Worm (Caenorhabditis elegans) whole organism, L2 larva: ENCODE measurements around the gene lars-1.
A peak's percentile ranks its signal among the peaks of the same experiment; 100 is the strongest.

Experiments
- C34F6.9 ChIP-seq: fragments of 150-350 bp; optimal IDR thresholded peaks from 2 replicates; lab custom pipeline; 2014; ENCODE audit warnings: missing biosample characterization, missing genetic modification characterization
- F13H6.1 ChIP-seq: sonication (generic microtip); optimal IDR thresholded peaks from 2 replicates; lab custom pipeline; 2016; ENCODE audit warnings: missing genetic modification characterization, missing compliant biosample characterization
- Y55F3AM.14 ChIP-seq: fragments of 200-800 bp; sonication (Bioruptor generic); optimal IDR thresholded peaks from 2 replicates; lab custom pipeline; 2018; ENCODE audit warnings: mild to moderate bottlenecking, missing genetic modification characterization, missing compliant biosample characterization
- aly-2 ChIP-seq: fragments of 150-350 bp; optimal IDR thresholded peaks from 2 replicates; lab custom pipeline; 2014; ENCODE audit warnings: missing biosample characterization, missing genetic modification characterization
- ama-1 ChIP-seq: fragments of 150-350 bp; optimal IDR thresholded peaks from 2 replicates; lab custom pipeline; 2018; ENCODE audit warnings: inconsistent platforms
- blmp-1 ChIP-seq: sonication (generic microtip); optimal IDR thresholded peaks from 2 replicates; lab custom pipeline; 2017; ENCODE audit warnings: missing genetic modification characterization, mild to moderate bottlenecking, missing compliant biosample characterization, antibody characterized with exemption, moderate library complexity; ENCODE audit not compliant: insufficient read depth
- ceh-16 ChIP-seq: fragments of 150-350 bp; optimal IDR thresholded peaks from 2 replicates; lab custom pipeline; 2014; ENCODE audit warnings: missing biosample characterization, missing genetic modification characterization
- crh-2 ChIP-seq: sonication (generic microtip); optimal IDR thresholded peaks from 2 replicates; lab custom pipeline; 2017; ENCODE audit warnings: missing biosample characterization, missing genetic modification characterization
- dmd-4 ChIP-seq: sonication (generic microtip); optimal IDR thresholded peaks from 2 replicates; lab custom pipeline; 2017; ENCODE audit warnings: missing biosample characterization, missing genetic modification characterization
- egl-27 ChIP-seq: sonication (generic microtip); optimal IDR thresholded peaks from 3 replicates; lab custom pipeline; 2017; ENCODE audit warnings: missing biosample characterization, missing genetic modification reagents, missing genetic modification characterization
- elt-1 ChIP-seq: fragments of 150-350 bp; optimal IDR thresholded peaks from 2 replicates; lab custom pipeline; 2014; ENCODE audit warnings: missing biosample characterization, missing genetic modification characterization
- elt-3 ChIP-seq: sonication (generic microtip); optimal IDR thresholded peaks from 2 replicates; lab custom pipeline; 2017; ENCODE audit warnings: missing biosample characterization, missing genetic modification characterization
- fos-1 ChIP-seq: fragments of 150-350 bp; optimal IDR thresholded peaks from 2 replicates; lab custom pipeline; 2014; ENCODE audit warnings: missing biosample characterization, missing genetic modification characterization
- gmeb-1 ChIP-seq: fragments of 150-350 bp; optimal IDR thresholded peaks from 2 replicates; lab custom pipeline; 2014; ENCODE audit warnings: missing biosample characterization, missing genetic modification characterization
- lin-11 ChIP-seq: fragments of 150-350 bp; sonication (generic microtip); optimal IDR thresholded peaks from 2 replicates; lab custom pipeline; 2014; ENCODE audit warnings: missing biosample characterization, missing genetic modification characterization, inconsistent platforms, mixed read lengths
- lin-13 ChIP-seq: fragments of 150-350 bp; optimal IDR thresholded peaks from 2 replicates; lab custom pipeline; 2014; ENCODE audit warnings: missing biosample characterization, missing genetic modification reagents, missing genetic modification characterization
- lsy-2 ChIP-seq, 2 experiments: fragments of 150-350 bp in 1 of 2; sonication (generic microtip) in 1 of 2; optimal IDR thresholded peaks; 2 replicates each; lab custom pipeline; 2014 to 2017; ENCODE audit warnings: missing biosample characterization in 2 of 2, missing genetic modification characterization in 2 of 2
- mab-5 ChIP-seq: fragments of 150-350 bp; optimal IDR thresholded peaks from 2 replicates; lab custom pipeline; 2014; ENCODE audit warnings: missing biosample characterization, missing genetic modification characterization
- mdl-1 ChIP-seq, 2 experiments: fragments of 150-350 bp in 1 of 2; sonication (generic microtip) in 1 of 2; optimal IDR thresholded peaks; 2 replicates each; lab custom pipeline; 2017; ENCODE audit warnings: missing biosample characterization in 2 of 2, missing genetic modification characterization in 2 of 2
- nhr-10 ChIP-seq: sonication (generic microtip); optimal IDR thresholded peaks from 2 replicates; lab custom pipeline; 2017; ENCODE audit warnings: missing biosample characterization, missing genetic modification characterization
- nhr-11 ChIP-seq: fragments of 150-350 bp; optimal IDR thresholded peaks from 2 replicates; lab custom pipeline; 2014; ENCODE audit warnings: missing biosample characterization, missing genetic modification characterization
- nhr-12 ChIP-seq: fragments of 150-350 bp; optimal IDR thresholded peaks from 2 replicates; lab custom pipeline; 2014; ENCODE audit warnings: missing biosample characterization, missing genetic modification characterization
- nhr-21 ChIP-seq: fragments of 150-350 bp; optimal IDR thresholded peaks from 2 replicates; lab custom pipeline; 2014; ENCODE audit warnings: missing biosample characterization, missing genetic modification characterization
- nhr-25 ChIP-seq: fragments of 150-350 bp; sonication (generic microtip); optimal IDR thresholded peaks from 3 replicates; lab custom pipeline; 2014; ENCODE audit warnings: missing biosample characterization, missing genetic modification characterization
- nhr-6 ChIP-seq: fragments of 150-350 bp; optimal IDR thresholded peaks from 2 replicates; lab custom pipeline; 2014; ENCODE audit warnings: missing biosample characterization, missing genetic modification characterization
- nhr-77 ChIP-seq: fragments of 150-350 bp; optimal IDR thresholded peaks from 2 replicates; lab custom pipeline; 2014; ENCODE audit warnings: missing biosample characterization, missing genetic modification characterization
- sem-4 ChIP-seq: fragments of 150-350 bp; optimal IDR thresholded peaks from 2 replicates; lab custom pipeline; 2014; ENCODE audit warnings: missing biosample characterization, missing genetic modification reagents, missing genetic modification characterization
- skn-1 ChIP-seq: sonication (generic microtip); optimal IDR thresholded peaks from 2 replicates; lab custom pipeline; 2017; ENCODE audit warnings: missing biosample characterization, missing genetic modification characterization
- sma-3 ChIP-seq: sonication (generic microtip); optimal IDR thresholded peaks from 2 replicates; lab custom pipeline; 2016; ENCODE audit warnings: missing genetic modification reagents, missing genetic modification characterization, missing compliant biosample characterization
- sma-9 ChIP-seq, 2 experiments: fragments of 150-350 bp in 1 of 2; sonication (generic microtip) in 1 of 2; optimal IDR thresholded peaks; 2 replicates each; lab custom pipeline; 2014 to 2016; ENCODE audit warnings: missing genetic modification characterization in 2 of 2, mild to moderate bottlenecking in 1 of 2, missing biosample characterization in 1 of 2, missing compliant biosample characterization in 1 of 2, missing genetic modification reagents in 1 of 2, moderate library complexity in 1 of 2
- snpc-4 ChIP-seq: fragments of 150-350 bp; optimal IDR thresholded peaks from 2 replicates; lab custom pipeline; 2014; ENCODE audit warnings: missing biosample characterization, missing genetic modification characterization
- unc-55 ChIP-seq: fragments of 150-350 bp; sonication (generic microtip); optimal IDR thresholded peaks from 3 replicates; lab custom pipeline; 2014; ENCODE audit warnings: missing biosample characterization, missing genetic modification reagents, missing genetic modification characterization
- unc-62 ChIP-seq: fragments of 150-350 bp; optimal IDR thresholded peaks from 2 replicates; lab custom pipeline; 2014; ENCODE audit warnings: missing biosample characterization, missing genetic modification reagents, missing genetic modification characterization
- zag-1 ChIP-seq: fragments of 150-350 bp; optimal IDR thresholded peaks from 2 replicates; lab custom pipeline; 2014; ENCODE audit warnings: missing biosample characterization, missing genetic modification characterization
- ztf-1 ChIP-seq: fragments of 200-800 bp; sonication (Bioruptor generic); conservative IDR thresholded peaks from 2 replicates; pipeline ENCODE4 v1.3.6; 2022; ENCODE audit warnings: missing genetic modification characterization, missing compliant biosample characterization
- ztf-11 ChIP-seq: sonication (generic microtip); optimal IDR thresholded peaks from 2 replicates; lab custom pipeline; 2017; ENCODE audit warnings: missing biosample characterization, missing genetic modification characterization
- ztf-4 ChIP-seq: fragments of 150-350 bp; optimal IDR thresholded peaks from 2 replicates; lab custom pipeline; 2014; ENCODE audit warnings: missing biosample characterization, missing genetic modification characterization

lars-1 gene

DNA sequence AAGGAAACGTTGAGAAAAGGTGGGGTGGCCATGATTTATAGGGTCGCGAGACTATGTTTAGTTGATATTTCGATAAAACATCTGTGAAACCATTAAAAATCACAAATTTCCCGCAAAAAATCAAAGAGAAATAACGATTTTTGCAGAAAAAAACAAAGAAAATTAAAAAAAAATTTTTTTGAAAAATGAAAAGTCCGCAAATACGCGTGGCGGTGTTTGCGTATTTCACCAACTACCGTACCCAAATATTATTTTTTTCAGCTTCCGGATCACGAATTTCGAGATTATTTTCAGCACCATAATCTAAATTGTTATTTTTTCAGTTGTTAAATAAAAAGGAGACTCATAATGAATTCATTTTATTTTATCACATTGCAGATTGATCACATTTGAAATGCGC is 43.5 kb upstream of the lars-1 start:
- TF ChIP-seq unc-62 (GFP tag; lab: Kevin White, UChicago) = no peak
- TF ChIP-seq egl-27 = no peak
- no peak for TF ChIP-seq elt-1 (tag; lab: Kevin White, UChicago)

DNA sequence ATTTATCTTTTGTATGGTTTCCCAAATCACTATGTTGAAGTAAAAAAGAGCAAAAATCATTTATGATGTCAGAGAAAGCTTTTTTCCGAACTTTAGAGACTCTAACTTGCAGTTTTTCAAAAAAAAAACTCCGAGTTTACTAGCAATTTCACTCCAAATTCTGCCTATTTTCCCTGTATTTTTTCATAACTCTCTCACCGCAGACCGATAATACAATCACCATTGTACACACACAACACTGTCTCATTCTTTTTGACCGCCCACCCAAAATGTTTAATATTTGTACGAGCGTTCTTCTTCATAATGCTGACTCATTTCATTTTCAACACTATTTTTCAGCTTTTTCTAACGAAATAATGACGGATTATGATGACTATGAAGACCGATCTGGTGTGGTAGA is 42.2 kb upstream of the lars-1 start, which contains the start of gene F43C1.5:
Gene F43C1.5, plus strand, starts transcription at position 301 of the 400 bp plus-strand sequence.
- TF ChIP-seq ztf-11 = no peak
- TF ChIP-seq skn-1 (tag; lab: Kevin White, UChicago) = no peak
- TF ChIP-seq unc-55 (GFP tag; lab: Kevin White, UChicago) = no peak
- TF ChIP-seq nhr-25 (tag; lab: Kevin White, UChicago) = no peak
- TF ChIP-seq nhr-21 = no peak
- TF ChIP-seq egl-27 = no peak
- TF ChIP-seq nhr-6 = no peak
- no peak for TF ChIP-seq aly-2 (tag; lab: Kevin White, UChicago)
- TF ChIP-seq zag-1 = no peak
- TF ChIP-seq ztf-4 (tag; lab: Kevin White, UChicago) = no peak
- TF ChIP-seq mab-5 (tag; lab: Kevin White, UChicago) = no peak
- no peak for TF ChIP-seq snpc-4 (tag; lab: Kevin White, UChicago)
- no peak for TF ChIP-seq nhr-12 (tag; lab: Kevin White, UChicago)
- no peak for TF ChIP-seq nhr-11 (tag; lab: Kevin White, UChicago)
- no peak for TF ChIP-seq sma-3 (GFP tag; lab: Kevin White, UChicago)
- TF ChIP-seq, all 48 proteins: peak for 0

DNA sequence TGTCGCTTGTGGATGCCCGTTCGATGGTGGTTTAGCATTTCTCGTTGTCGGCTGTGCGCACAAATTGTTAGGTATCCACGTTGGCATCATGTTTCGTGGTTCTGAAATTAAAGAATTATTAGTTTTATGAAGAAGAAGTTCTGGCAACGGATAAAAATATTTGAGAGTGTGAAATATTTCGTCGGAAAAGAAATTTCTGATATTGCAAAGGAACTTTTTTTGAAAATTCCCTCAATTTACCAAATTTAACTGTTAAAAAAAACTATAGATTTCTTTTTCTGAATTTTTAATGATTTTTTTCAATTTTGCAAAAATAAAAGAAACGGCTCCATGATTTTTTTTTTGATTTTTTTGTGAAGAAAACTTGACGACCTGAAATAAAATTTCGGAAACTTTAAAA is 41.4 kb upstream of the lars-1 start, which contains the start of gene mpk-1:
Gene mpk-1, minus strand, starts transcription at position 101 of the 400 bp plus-strand sequence.
- TF ChIP-seq ztf-1 (GFP tag; lab: Robert Waterston, UW) = no peak
- TF ChIP-seq unc-55 (GFP tag; lab: Kevin White, UChicago) = no peak
- TF ChIP-seq Y55F3AM.14 (GFP tag; lab: Kevin White, UChicago) = no peak
- TF ChIP-seq C34F6.9 (tag; lab: Kevin White, UChicago) = no peak
- TF ChIP-seq nhr-21 = no peak

DNA sequence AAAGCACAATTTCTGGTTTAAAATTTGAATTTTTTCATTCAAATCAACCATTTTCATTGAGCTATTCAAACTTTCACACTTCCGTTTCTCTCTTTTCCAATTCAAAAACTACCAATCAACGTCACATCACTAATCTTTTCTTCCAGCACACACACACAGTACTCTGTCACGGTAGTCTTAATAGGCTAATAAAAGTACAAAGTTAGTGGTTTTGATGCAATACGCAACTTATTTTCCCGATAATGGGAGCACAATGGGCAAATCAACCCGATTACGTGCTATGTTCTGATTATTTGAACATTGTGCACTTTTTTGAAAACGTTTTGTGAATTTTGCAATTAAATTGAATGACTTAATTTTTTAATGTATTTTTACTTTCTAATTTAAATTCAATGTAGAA is 40.8 kb upstream of the lars-1 start:
- no peak for TF ChIP-seq mab-5 (tag; lab: Kevin White, UChicago)
- no peak for TF ChIP-seq lin-13 (GFP tag; lab: Kevin White, UChicago)
- TF ChIP-seq lin-11 (tag; lab: Kevin White, UChicago) = no peak
- no peak for TF ChIP-seq sma-3 (GFP tag; lab: Kevin White, UChicago)
- TF ChIP-seq fos-1 = peak; percentile 80
- TF ChIP-seq sma-9 (GFP tag; optimal IDR thresholded peaks at IDR 0.05; lab: Kevin White, UChicago) = no peak
- no peak for TF ChIP-seq sma-9 (tag; optimal IDR thresholded peaks at IDR 0.05; lab: Kevin White, UChicago)

DNA sequence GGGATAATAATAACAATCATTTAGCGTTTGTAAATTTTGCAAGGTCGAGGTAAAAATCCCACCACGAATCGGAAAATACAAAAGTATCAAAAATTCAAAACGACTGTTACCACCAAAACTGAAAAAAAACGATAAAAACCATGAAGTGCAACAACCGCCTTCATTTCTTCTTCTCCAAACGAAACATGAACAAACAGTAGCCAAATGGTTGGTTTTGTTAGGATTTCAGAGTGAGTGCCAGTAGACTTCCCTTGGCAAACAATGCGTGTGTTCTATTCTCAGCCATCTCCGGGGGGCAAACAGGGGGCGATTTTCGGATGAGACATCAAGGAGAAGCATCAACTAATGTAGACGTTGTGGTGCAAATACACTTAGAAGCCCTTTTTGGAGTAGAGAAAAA is 38.1 kb upstream of the lars-1 start:
- TF ChIP-seq nhr-12 (tag; lab: Kevin White, UChicago) (no peak), gmeb-1 (no peak), sma-9 (GFP tag; optimal IDR thresholded peaks at IDR 0.05; lab: Kevin White, UChicago) (no peak), sma-9 (tag; optimal IDR thresholded peaks at IDR 0.05; lab: Kevin White, UChicago) (no peak)
- TF ChIP-seq, all 48 proteins: peak for 0

DNA sequence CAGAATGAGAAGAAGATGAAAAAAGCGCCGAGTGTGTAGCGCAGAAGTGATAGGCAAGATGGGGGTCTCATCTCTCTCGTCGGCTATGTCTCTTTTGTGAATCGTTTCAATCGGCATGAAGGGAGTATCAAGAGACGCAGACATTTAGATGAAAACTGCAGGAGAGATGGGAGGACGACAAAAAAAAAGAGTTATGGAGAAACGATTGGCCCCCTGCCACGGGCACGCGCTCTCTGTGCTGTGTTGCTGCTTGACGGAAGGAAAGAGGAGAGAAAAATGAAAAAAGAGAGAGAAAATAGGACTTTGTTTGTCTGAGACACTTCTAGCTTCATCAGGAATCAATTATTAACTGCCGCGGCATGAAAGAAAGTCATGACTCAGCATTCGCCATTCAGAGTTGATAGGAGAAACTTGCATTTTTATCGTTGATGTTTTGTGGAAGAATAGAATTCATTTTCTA is 37.1 kb upstream of the lars-1 start:
- TF ChIP-seq snpc-4 (tag; lab: Kevin White, UChicago) = peak; percentile 71
- TF ChIP-seq crh-2 (tag; lab: Kevin White, UChicago) = peak; percentile 95
- TF ChIP-seq dmd-4 (tag; lab: Kevin White, UChicago) = no peak
- TF ChIP-seq nhr-21 = peak; percentile 52
- TF ChIP-seq elt-1 (tag; lab: Kevin White, UChicago) = no peak
- TF ChIP-seq nhr-6 = peak; percentile 53
- no peak for TF ChIP-seq blmp-1 (tag; lab: Kevin White, UChicago)
- no peak for TF ChIP-seq elt-3 (tag; lab: Kevin White, UChicago)
- TF ChIP-seq ztf-11 = no peak
- TF ChIP-seq nhr-25 (tag; lab: Kevin White, UChicago) = peak; percentile 11
- TF ChIP-seq lsy-2 (tag; optimal IDR thresholded peaks at IDR 0.05; lab: Kevin White, UChicago) = peak; percentile 70 to 88
- peak; percentile 75 for TF ChIP-seq lin-11 (tag; lab: Kevin White, UChicago)
- peak; percentile 82 for TF ChIP-seq sem-4 (tag; lab: Kevin White, UChicago)
- peak; percentile 94 for TF ChIP-seq fos-1
- peak; percentile 86 for TF ChIP-seq mab-5 (tag; lab: Kevin White, UChicago)
- peak; percentile 95 for TF ChIP-seq F13H6.1 (tag; lab: Kevin White, UChicago)
- TF ChIP-seq lin-13 (GFP tag; lab: Kevin White, UChicago) = peak; percentile 83
- no peak for TF ChIP-seq ama-1 (lab: Kevin White, UChicago)
- no peak for TF ChIP-seq nhr-77
- peak; percentile 20 for TF ChIP-seq nhr-10 (tag; lab: Kevin White, UChicago)
- peak; percentile 35 for TF ChIP-seq gmeb-1
- peak; percentile 96 for TF ChIP-seq C34F6.9 (tag; lab: Kevin White, UChicago)
- peak; percentile 83 for TF ChIP-seq sma-9 (GFP tag; optimal IDR thresholded peaks at IDR 0.05; lab: Kevin White, UChicago)
- no peak for TF ChIP-seq sma-9 (tag; optimal IDR thresholded peaks at IDR 0.05; lab: Kevin White, UChicago)
- TF ChIP-seq sma-3 (GFP tag; lab: Kevin White, UChicago) = peak; percentile 52
- TF ChIP-seq ztf-4 (tag; lab: Kevin White, UChicago) = peak; percentile 84
- TF ChIP-seq mdl-1 (tag; optimal IDR thresholded peaks at IDR 0.05; lab: Kevin White, UChicago) = peak; percentile 84 to 91
- TF ChIP-seq Y55F3AM.14 (GFP tag; lab: Kevin White, UChicago) = peak; percentile 52
- peak; percentile 82 for TF ChIP-seq egl-27
- TF ChIP-seq unc-55 (GFP tag; lab: Kevin White, UChicago) = peak; percentile 88
- TF ChIP-seq zag-1 = peak; percentile 90
- TF ChIP-seq ceh-16 (tag; lab: Kevin White, UChicago) = no peak
- TF ChIP-seq aly-2 (tag; lab: Kevin White, UChicago) = no peak
- TF ChIP-seq skn-1 (tag; lab: Kevin White, UChicago) = peak; percentile 28
